Fruit fly (Drosophila melanogaster) whole organism: ENCODE results near the gene CG14851.

Source experiments
- CG8478 ChIP-seq: fragments of >200 bp; optimal IDR thresholded peaks from 2 replicates; lab custom pipeline; 2018; ENCODE audit warnings: inconsistent platforms
- Dll ChIP-seq: fragments of >200 bp; optimal IDR thresholded peaks from 2 replicates; lab custom pipeline; 2017
- EcR ChIP-seq, 2 experiments: fragments of >200 bp; optimal IDR thresholded peaks; 2 replicates each; lab custom pipeline; 2017; ENCODE audit warnings: missing biosample characterization in 2 of 2, missing genetic modification characterization in 2 of 2, missing genetic modification reagents in 2 of 2
- pan ChIP-seq: fragments of >200 bp; optimal IDR thresholded peaks from 2 replicates; lab custom pipeline; 2017
- psq ChIP-seq: fragments of >200 bp; optimal IDR thresholded peaks from 2 replicates; lab custom pipeline; 2017
- usp ChIP-seq: fragments of >200 bp; optimal IDR thresholded peaks from 2 replicates; lab custom pipeline; 2017; ENCODE audit warnings: missing biosample characterization, missing genetic modification characterization, mixed read lengths

CG14851 gene

DNA sequence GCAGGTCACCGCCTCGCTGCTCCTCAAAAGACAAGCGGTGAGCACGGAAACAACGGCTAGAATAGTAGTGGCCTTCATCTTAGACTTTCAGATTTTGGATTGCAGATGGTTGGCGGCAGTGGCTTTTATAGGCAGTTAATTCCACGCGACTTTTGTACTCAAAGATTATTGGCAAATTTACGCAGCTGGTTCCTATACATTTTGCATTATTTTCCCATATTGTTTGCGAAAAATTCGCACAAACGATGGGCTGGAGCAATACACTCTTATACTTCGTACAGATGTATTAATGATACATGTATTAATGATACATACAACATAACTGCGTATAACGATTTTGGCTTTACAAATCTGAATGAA is 2.5 kb downstream of the CG14851 start, which contains the start of gene CG8087:
Gene CG8087, minus strand, starts transcription at position 101 of the 360 bp plus-strand sequence.
- TF ChIP-seq pan = no peak

- TF ChIP-seq Dll (lab: Kevin White, UChicago) = no peak
- no peak for TF ChIP-seq pan
- no peak for TF ChIP-seq CG8478 (lab: Kevin White, UChicago)
- TF ChIP-seq EcR (GFP tag; optimal IDR thresholded peaks at IDR 0.05; lab: Kevin White, UChicago) = no peak
- TF ChIP-seq psq (lab: Kevin White, UChicago) = no peak
- no peak for TF ChIP-seq usp (GFP tag; lab: Kevin White, UChicago)
These were observed 3.2 kb downstream of the CG14851 start, which contains the start of gene CG14852 for dm6 chr3R:14565065-14565977. Gene CG14852, plus strand, starts transcription at chr3R:14565927.

- TF ChIP-seq pan (no peak), usp (GFP tag; lab: Kevin White, UChicago) (no peak), psq (lab: Kevin White, UChicago) (no peak), Dll (lab: Kevin White, UChicago) (no peak), EcR (GFP tag; optimal IDR thresholded peaks at IDR 0.05; lab: Kevin White, UChicago) (no peak), CG8478 (lab: Kevin White, UChicago) (no peak)
These were observed 5.2 kb downstream of the CG14851 start, which contains the start of gene CG31313 for dm6 chr3R:14567329-14567728. Gene CG31313, minus strand, starts transcription at chr3R:14567429.

DNA sequence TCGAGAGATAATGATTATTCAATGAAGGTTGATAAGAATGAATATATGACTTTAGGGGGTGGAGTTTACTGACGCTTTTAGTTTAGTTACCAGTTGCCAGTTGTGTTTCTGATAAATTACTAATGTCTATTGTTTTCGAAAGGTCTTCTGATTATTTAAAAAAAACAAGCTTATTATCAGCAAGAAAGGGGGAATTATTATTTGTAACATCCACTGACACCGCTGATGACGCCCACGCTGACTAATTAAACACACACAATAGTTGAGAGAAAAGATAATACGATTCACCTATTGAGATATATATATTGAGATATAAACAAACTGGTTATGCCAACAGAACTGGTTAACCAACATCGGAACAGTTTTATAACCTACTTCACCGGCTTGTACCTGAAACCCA is 5.7 kb downstream of the CG14851 start:
- no peak for TF ChIP-seq CG8478 (lab: Kevin White, UChicago)
- no peak for TF ChIP-seq EcR (GFP tag; optimal IDR thresholded peaks at IDR 0.05; lab: Kevin White, UChicago)
- no peak for TF ChIP-seq Dll (lab: Kevin White, UChicago)
- TF ChIP-seq pan = no peak
- TF ChIP-seq psq (lab: Kevin White, UChicago) = no peak
- no peak for TF ChIP-seq usp (GFP tag; lab: Kevin White, UChicago)

dm6 chr3R:14568501-14569137 is 6.5 kb downstream of the CG14851 start, which contains the start of gene CG8066:
Gene CG8066, minus strand, starts transcription at chr3R:14568847.
- TF ChIP-seq psq (lab: Kevin White, UChicago) (no peak), usp (GFP tag; lab: Kevin White, UChicago) (no peak), CG8478 (lab: Kevin White, UChicago) (no peak)

DNA sequence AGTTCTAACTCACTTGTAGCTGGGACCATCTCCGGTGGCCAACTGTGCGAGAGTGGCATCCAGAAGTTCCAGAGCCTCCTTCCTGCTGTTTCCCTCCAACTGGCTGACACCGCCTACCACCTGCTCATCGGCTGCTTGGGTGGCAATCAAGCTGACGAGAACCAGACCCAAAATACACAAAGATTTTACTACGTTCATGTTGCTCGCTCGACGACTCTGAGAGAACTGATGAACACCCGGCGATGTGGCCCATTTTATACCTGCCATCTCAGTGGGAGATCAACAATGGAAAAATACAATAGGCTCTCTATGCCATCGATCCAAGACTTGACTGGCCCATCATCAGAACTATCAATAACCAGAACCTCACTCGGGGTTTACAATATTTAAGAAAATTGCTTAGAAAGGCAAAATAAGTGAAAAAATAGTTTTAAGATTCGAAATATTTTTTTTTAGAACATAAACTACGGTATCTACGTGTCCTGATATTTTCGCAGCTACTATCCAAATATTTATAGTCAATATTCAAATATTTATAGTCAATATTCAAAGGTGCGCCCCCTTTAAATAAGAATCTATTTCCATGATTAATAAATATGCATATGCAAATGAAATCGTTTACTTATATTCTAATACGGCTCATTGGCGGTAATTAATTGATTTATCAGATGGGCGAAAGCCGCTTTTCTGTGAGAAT is 7.4 kb downstream of the CG14851 start, which contains the start of gene Cys:
Gene Cys, minus strand, starts transcription at position 234 of the 697 bp plus-strand sequence.
- no peak for TF ChIP-seq pan

DNA sequence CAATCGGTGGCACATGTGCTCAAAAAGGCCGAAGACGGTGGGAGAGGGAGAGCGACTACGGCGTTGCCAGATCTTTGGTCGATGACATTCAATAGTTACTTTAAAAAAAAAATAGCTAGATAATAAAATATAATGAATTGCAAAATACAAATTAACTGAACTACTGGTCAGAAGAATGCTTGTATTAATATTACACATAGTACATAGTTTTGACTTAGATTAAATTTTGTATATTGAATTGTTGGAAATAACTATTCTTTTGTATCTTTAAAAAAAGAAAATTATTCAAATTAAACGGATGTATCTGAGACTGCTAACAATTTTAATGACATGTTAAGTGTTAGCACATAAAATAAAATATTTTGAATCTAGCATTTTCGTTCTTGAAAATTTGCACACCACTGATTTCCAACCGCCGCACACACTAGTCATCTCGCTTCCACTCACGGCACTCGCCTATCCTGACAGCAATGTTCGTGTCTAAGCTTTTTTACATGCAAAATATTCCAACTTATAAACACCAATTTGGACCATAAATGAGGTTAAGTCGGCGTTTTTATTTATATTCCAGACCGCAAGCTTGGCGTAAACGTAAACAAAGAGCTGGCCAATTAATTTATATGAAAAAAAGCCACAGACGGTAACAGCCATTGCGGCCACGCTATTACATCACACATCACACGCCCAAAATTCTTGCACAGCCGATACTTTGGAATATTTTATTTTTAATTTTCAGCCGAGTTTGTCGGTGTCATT is 13.0 kb downstream of the CG14851 start:
- TF ChIP-seq CG8478 (lab: Kevin White, UChicago) (peak; percentile 23), EcR (GFP tag; optimal IDR thresholded peaks at IDR 0.05; lab: Kevin White, UChicago) (no peak)

- TF ChIP-seq psq (lab: Kevin White, UChicago) (peak; percentile 20), usp (GFP tag; lab: Kevin White, UChicago) (no peak)
These were observed 13.6 kb downstream of the CG14851 start, which contains the start of gene CG7987 for dm6 chr3R:14575718-14576187. Gene CG7987, minus strand, starts transcription at chr3R:14575887.

DNA sequence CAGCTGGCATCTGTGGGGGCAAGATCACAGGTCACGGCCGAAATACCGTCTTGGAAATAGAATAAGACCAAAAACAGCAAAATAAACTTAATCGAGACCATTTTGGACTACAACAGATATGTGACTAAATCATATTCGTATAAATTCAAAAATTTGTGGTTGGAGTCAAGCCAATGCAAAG is 14.3 kb downstream of the CG14851 start, which contains the start of gene CG44094:
Gene CG44094, minus strand, starts transcription at position 101 of the 181 bp plus-strand sequence.
- no peak for TF ChIP-seq usp (GFP tag; lab: Kevin White, UChicago)
- TF ChIP-seq pan = no peak
- TF ChIP-seq CG8478 (lab: Kevin White, UChicago) = no peak
- TF ChIP-seq psq (lab: Kevin White, UChicago) = no peak
- TF ChIP-seq Dll (lab: Kevin White, UChicago) = no peak
- no peak for TF ChIP-seq EcR (GFP tag; optimal IDR thresholded peaks at IDR 0.05; lab: Kevin White, UChicago)

dm6 chr3R:14576692-14577646 is 14.8 kb downstream of the CG14851 start, which contains the start of gene stumps:
Gene stumps, plus strand, starts transcription at chr3R:14577217.
- TF ChIP-seq EcR (GFP tag; optimal IDR thresholded peaks at IDR 0.05; lab: Kevin White, UChicago) (no peak), Dll (lab: Kevin White, UChicago) (no peak), CG8478 (lab: Kevin White, UChicago) (no peak), psq (lab: Kevin White, UChicago) (no peak), usp (GFP tag; lab: Kevin White, UChicago) (no peak), pan (no peak)
